Fruit fly (Drosophila melanogaster) whole organism, pupa: ENCODE results near the gene Sptr.

Source experiments
- CG8159 ChIP-seq: fragments of 200-800 bp; sonication (Bioruptor generic); optimal IDR thresholded peaks from 3 replicates; lab custom pipeline; 2018; ENCODE audit warnings: missing biosample characterization, mild to moderate bottlenecking, missing genetic modification characterization, moderate library complexity
- rn ChIP-seq: fragments of 200-800 bp; sonication (Bioruptor generic); IDR thresholded peaks from 2 replicates; pipeline ENCODE4 v1.3.6; 2022; ENCODE audit warnings: missing biosample characterization, missing genetic modification characterization

DNA sequence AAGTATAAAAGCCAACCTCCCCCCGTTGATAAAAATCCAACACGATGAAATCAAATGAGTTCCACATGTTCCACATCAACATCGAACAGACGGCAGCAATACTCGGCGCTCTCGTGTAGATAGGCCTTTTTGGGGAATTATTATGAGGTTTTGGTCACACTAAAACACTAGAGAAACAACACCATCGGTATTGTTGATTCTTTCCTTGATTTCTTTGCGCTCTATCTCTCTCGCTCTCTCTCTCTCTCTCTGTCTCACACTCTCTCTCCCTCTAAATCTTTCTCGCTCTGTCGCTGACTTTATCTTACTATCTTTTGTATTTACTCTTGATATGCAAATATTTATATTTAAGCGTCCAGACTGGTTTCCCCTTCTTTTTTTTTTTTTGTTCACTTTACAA lies 46.5 kb upstream of the Sptr start:
- no peak for TF ChIP-seq CG8159 (tag; lab: Kevin White, UChicago)
- TF ChIP-seq rn (GFP tag; lab: Robert Waterston, UW): no peak
